Worm (Caenorhabditis elegans) whole organism, L3 larva: ENCODE data around the gene lbp-7.

Source experiments
- ZK546.5 ChIP-seq: sonication (generic microtip); optimal IDR thresholded peaks from 2 replicates; lab custom pipeline; 2017; ENCODE audit warnings: missing biosample characterization, missing genetic modification characterization
- aly-2 ChIP-seq: fragments of 150-350 bp; optimal IDR thresholded peaks from 2 replicates; lab custom pipeline; 2014; ENCODE audit warnings: missing biosample characterization, missing genetic modification characterization
- ceh-28 ChIP-seq: fragments of 150-350 bp; optimal IDR thresholded peaks from 2 replicates; lab custom pipeline; 2014; ENCODE audit warnings: missing biosample characterization, missing genetic modification reagents, missing genetic modification characterization
- ceh-82 ChIP-seq: fragments of 150-350 bp; optimal IDR thresholded peaks from 2 replicates; lab custom pipeline; 2014; ENCODE audit warnings: missing biosample characterization, missing genetic modification characterization
- ceh-9 ChIP-seq: sonication (generic microtip); optimal IDR thresholded peaks from 2 replicates; lab custom pipeline; 2018; ENCODE audit warnings: missing biosample characterization, missing genetic modification characterization
- elt-2 ChIP-seq: sonication (generic microtip); optimal IDR thresholded peaks from 2 replicates; lab custom pipeline; 2016; ENCODE audit warnings: missing genetic modification reagents, mild to moderate bottlenecking, missing genetic modification characterization, missing compliant biosample characterization
- elt-3 ChIP-seq, 3 experiments: fragments of 150-350 bp in 1 of 3; sonication (generic microtip) in 2 of 3; optimal IDR thresholded peaks; 2 replicates in 2 of 3; 4 replicates in 1 of 3; lab custom pipeline; 2014 to 2017; ENCODE audit warnings: missing biosample characterization in 3 of 3, missing genetic modification characterization in 3 of 3
- fkh-10 ChIP-seq: sonication (generic microtip); optimal IDR thresholded peaks from 2 replicates; lab custom pipeline; 2017; ENCODE audit warnings: missing biosample characterization, missing genetic modification reagents, missing genetic modification characterization
- fkh-2 ChIP-seq: fragments of 150-350 bp; optimal IDR thresholded peaks from 2 replicates; lab custom pipeline; 2014; ENCODE audit warnings: missing biosample characterization, missing genetic modification reagents, missing genetic modification characterization
- fos-1 ChIP-seq: fragments of 150-350 bp; optimal IDR thresholded peaks from 2 replicates; lab custom pipeline; 2014; ENCODE audit warnings: missing biosample characterization, missing genetic modification characterization
- hmg-11 ChIP-seq: sonication (generic microtip); optimal IDR thresholded peaks from 2 replicates; lab custom pipeline; 2016; ENCODE audit warnings: missing genetic modification characterization, missing compliant biosample characterization
- jun-1 ChIP-seq: fragments of 150-350 bp; optimal IDR thresholded peaks from 2 replicates; lab custom pipeline; 2014; ENCODE audit warnings: missing biosample characterization, missing genetic modification reagents, missing genetic modification characterization
- lin-15B ChIP-seq: fragments of 150-350 bp; optimal IDR thresholded peaks from 2 replicates; lab custom pipeline; 2014; ENCODE audit warnings: missing biosample characterization, missing genetic modification characterization
- lsy-12 ChIP-seq: sonication (generic microtip); optimal IDR thresholded peaks from 2 replicates; lab custom pipeline; 2016; ENCODE audit warnings: mild to moderate bottlenecking, missing genetic modification characterization, missing compliant biosample characterization
- mdl-1 ChIP-seq: fragments of 150-350 bp; optimal IDR thresholded peaks from 2 replicates; lab custom pipeline; 2014; ENCODE audit warnings: missing biosample characterization, missing genetic modification characterization
- mml-1 ChIP-seq: fragments of 150-350 bp; sonication (generic microtip); optimal IDR thresholded peaks from 3 replicates; lab custom pipeline; 2014; ENCODE audit warnings: missing biosample characterization, missing genetic modification characterization
- nfya-1 ChIP-seq: sonication (generic microtip); optimal IDR thresholded peaks from 2 replicates; lab custom pipeline; 2017; ENCODE audit warnings: missing genetic modification characterization, mild to moderate bottlenecking, missing compliant biosample characterization, antibody characterized with exemption, moderate library complexity; ENCODE audit not compliant: insufficient read depth
- nhr-11 ChIP-seq: fragments of 150-350 bp; optimal IDR thresholded peaks from 2 replicates; lab custom pipeline; 2014; ENCODE audit warnings: missing biosample characterization, missing genetic modification characterization
- nhr-12 ChIP-seq: fragments of 150-350 bp; optimal IDR thresholded peaks from 2 replicates; lab custom pipeline; 2014; ENCODE audit warnings: missing biosample characterization, missing genetic modification characterization
- nhr-23 ChIP-seq: fragments of 150-350 bp; optimal IDR thresholded peaks from 2 replicates; lab custom pipeline; 2014; ENCODE audit warnings: missing biosample characterization, missing genetic modification reagents, missing genetic modification characterization
- nhr-25 ChIP-seq: sonication (generic microtip); optimal IDR thresholded peaks from 2 replicates; lab custom pipeline; 2017; ENCODE audit warnings: missing biosample characterization, missing genetic modification characterization
- nhr-28 ChIP-seq: fragments of 150-350 bp; optimal IDR thresholded peaks from 2 replicates; lab custom pipeline; 2014; ENCODE audit warnings: missing biosample characterization, missing genetic modification characterization
- nhr-43 ChIP-seq: sonication (generic microtip); optimal IDR thresholded peaks from 2 replicates; lab custom pipeline; 2016; ENCODE audit warnings: mild to moderate bottlenecking, missing genetic modification characterization, missing compliant biosample characterization; ENCODE audit not compliant: poor library complexity, severe bottlenecking
- nhr-67 ChIP-seq: fragments of 150-350 bp; optimal IDR thresholded peaks from 2 replicates; lab custom pipeline; 2014; ENCODE audit warnings: missing biosample characterization, missing genetic modification characterization
- nhr-76 ChIP-seq: fragments of 150-350 bp; sonication (generic microtip); optimal IDR thresholded peaks from 5 replicates; lab custom pipeline; 2014; ENCODE audit warnings: missing biosample characterization, missing genetic modification characterization
- pha-4 ChIP-seq: fragments of 150-350 bp; optimal IDR thresholded peaks from 2 replicates; lab custom pipeline; 2014; ENCODE audit warnings: missing biosample characterization, missing genetic modification reagents, missing genetic modification characterization
- pqm-1 ChIP-seq: fragments of 150-350 bp; optimal IDR thresholded peaks from 2 replicates; lab custom pipeline; 2017; ENCODE audit warnings: missing biosample characterization, missing genetic modification characterization, inconsistent platforms
- snpc-4 ChIP-seq: fragments of 150-350 bp; optimal IDR thresholded peaks from 2 replicates; lab custom pipeline; 2014; ENCODE audit warnings: missing biosample characterization, missing genetic modification characterization
- unc-39 ChIP-seq: sonication (generic microtip); optimal IDR thresholded peaks from 4 replicates; lab custom pipeline; 2017; ENCODE audit warnings: missing biosample characterization, missing genetic modification characterization
- zag-1 ChIP-seq: fragments of 150-350 bp; optimal IDR thresholded peaks from 2 replicates; lab custom pipeline; 2014; ENCODE audit warnings: missing biosample characterization, missing genetic modification characterization
- ztf-4 ChIP-seq: fragments of 150-350 bp; optimal IDR thresholded peaks from 2 replicates; lab custom pipeline; 2014; ENCODE audit warnings: missing biosample characterization, missing genetic modification characterization

Gene lbp-7

DNA sequence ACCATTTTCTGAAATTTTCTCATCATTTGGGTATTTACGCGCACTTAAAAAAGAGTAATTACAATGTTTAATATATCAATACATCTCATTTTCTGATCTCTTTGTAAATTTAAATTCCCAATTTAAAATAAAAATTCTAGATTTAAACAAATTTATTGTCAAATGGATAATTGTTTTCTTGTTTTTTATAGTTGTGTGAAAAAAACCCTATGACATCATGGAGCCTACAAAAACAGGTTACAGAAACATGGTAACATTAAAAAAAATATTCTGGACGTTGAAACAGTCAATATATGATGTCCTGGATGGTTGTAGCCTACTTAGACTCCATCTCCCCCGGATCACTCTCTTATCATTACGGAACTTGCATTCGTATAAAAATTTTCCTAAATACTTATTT is 10.2 kb downstream of the lbp-7 start, which contains the start of gene spp-12:
spp-12 (plus strand) TSS at position 301 of the 400 bp plus-strand sequence.
- TF ChIP-seq ceh-82 (tag; lab: Kevin White, UChicago) (no peak), mdl-1 (tag; lab: Kevin White, UChicago) (no peak), fkh-10 (GFP tag; lab: Kevin White, UChicago) (no peak), aly-2 (no peak), ceh-28 (tag; lab: Kevin White, UChicago) (no peak), snpc-4 (no peak), nhr-23 (no peak), ZK546.5 (tag; lab: Kevin White, UChicago) (no peak), pqm-1 (no peak), nhr-28 (tag; lab: Kevin White, UChicago) (no peak), ceh-9 (tag; lab: Kevin White, UChicago) (no peak), hmg-11 (tag; lab: Kevin White, UChicago) (no peak), elt-2 (tag; lab: Kevin White, UChicago) (no peak), pha-4 (tag; lab: Kevin White, UChicago) (no peak), nhr-76 (tag; lab: Kevin White, UChicago) (no peak), mml-1 (tag; lab: Kevin White, UChicago) (no peak), lsy-12 (tag; lab: Kevin White, UChicago) (no peak), jun-1 (tag; lab: Kevin White, UChicago) (no peak)

ce11 chrV:13890473-13890872 is 11.1 kb downstream of the lbp-7 start, which contains the start of gene lbp-8:
Gene lbp-8, plus strand, starts transcription at chrV:13890773.
- TF ChIP-seq nhr-67: no peak
- no peak for TF ChIP-seq ztf-4 (tag; lab: Kevin White, UChicago)
- no peak for TF ChIP-seq snpc-4
- no peak for TF ChIP-seq ceh-9 (tag; lab: Kevin White, UChicago)
- no peak for TF ChIP-seq aly-2
- TF ChIP-seq hmg-11 (tag; lab: Kevin White, UChicago): no peak
- no peak for TF ChIP-seq nhr-11 (tag; lab: Kevin White, UChicago)
- no peak for TF ChIP-seq mml-1 (tag; lab: Kevin White, UChicago)
- TF ChIP-seq, all 47 proteins: peak for 0

- TF ChIP-seq elt-2 (tag; lab: Kevin White, UChicago) (peak; percentile 47), pqm-1 (peak; percentile 80), lin-15B (tag; lab: Kevin White, UChicago) (no peak)
Measured at ce11 chrV:13891489-13891888, 12.1 kb downstream of the lbp-7 start.

DNA sequence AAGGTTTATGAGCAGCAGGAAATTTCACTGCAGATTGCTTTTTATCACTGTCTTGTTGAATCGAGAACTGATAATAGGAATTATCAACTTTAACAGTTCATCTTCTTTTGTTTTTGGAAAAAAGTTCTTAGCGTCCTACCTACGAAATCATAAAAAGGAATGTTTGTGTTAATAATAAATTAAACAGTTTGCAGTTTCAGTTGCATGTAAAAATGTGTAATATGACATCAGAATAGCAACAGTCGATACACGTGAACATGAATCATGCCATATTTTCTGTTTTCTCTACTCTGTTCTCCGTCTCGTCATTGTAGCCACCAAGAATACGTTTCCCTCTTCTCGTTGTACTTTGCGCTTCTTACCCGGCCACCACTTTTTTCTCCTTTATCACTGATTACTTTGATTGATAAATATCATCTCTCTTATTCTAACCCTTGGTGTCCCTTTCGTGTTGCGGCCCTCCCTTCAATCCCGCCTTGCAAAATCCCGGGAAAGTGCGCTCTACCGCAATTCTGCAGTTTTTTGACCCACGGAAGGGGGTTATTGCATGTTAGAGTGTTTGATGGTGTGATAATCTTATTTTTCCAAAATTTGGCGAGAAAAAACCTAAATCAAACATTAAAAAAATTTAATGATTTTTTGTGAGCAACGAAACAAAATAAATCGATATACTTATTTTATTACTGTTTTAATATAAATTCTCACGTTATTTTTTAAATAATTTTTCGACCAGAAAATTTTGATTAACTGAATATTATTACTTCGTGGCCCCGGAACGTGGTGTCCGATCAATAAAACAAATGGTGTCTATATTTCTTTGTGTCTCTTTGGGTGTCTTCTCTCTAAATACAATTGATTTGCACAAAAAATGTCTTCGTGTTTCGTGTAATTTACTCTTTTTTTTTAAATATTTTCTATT is 13.4 kb downstream of the lbp-7 start, which contains the start of gene sptl-3:
sptl-3 (plus strand) TSS at position 869 of the 919 bp plus-strand sequence.
- peak; percentile 18 for TF ChIP-seq pqm-1
- peak; percentile 53 for TF ChIP-seq nhr-23
- TF ChIP-seq nfya-1 (tag; lab: Kevin White, UChicago): peak; percentile 18
- no peak for TF ChIP-seq unc-39
- TF ChIP-seq nhr-43 (tag; lab: Kevin White, UChicago): peak; percentile 71
- no peak for TF ChIP-seq pha-4 (tag; lab: Kevin White, UChicago)
- TF ChIP-seq elt-2 (tag; lab: Kevin White, UChicago): peak; percentile 92
- TF ChIP-seq elt-3 (tag; optimal IDR thresholded peaks at IDR 0.05; lab: Kevin White, UChicago): peak; percentile 0 to 46 (median 14)
- TF ChIP-seq aly-2: no peak
- peak; percentile 56 for TF ChIP-seq jun-1 (tag; lab: Kevin White, UChicago)
- TF ChIP-seq zag-1 (tag; lab: Kevin White, UChicago): no peak
- TF ChIP-seq nhr-11 (tag; lab: Kevin White, UChicago): no peak
- TF ChIP-seq lin-15B (tag; lab: Kevin White, UChicago): peak; percentile 54
- TF ChIP-seq hmg-11 (tag; lab: Kevin White, UChicago): peak; percentile 3
- TF ChIP-seq nhr-12 (tag; lab: Kevin White, UChicago): no peak
- peak; percentile 48 for TF ChIP-seq nhr-25 (tag; lab: Kevin White, UChicago)
- no peak for TF ChIP-seq fkh-2
- TF ChIP-seq lsy-12 (tag; lab: Kevin White, UChicago): no peak
- TF ChIP-seq snpc-4: no peak

DNA sequence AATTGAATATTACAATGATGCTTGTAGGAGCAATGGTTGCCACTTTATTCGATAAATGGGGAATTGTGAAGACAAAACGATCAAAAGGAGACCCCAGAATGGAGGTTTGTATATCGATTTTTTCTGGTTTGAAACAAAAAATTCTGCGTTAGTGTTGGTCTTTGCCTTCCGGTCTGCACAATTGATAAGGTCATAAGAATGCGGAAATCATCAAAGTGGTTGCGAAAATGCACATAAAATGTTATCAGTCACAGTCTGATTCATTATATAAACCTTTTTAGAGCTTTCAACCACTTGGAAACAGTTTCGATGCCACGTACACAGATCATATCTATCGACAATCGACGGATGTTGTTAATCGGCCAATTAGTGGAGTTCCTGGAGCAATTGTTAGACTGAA is 14.2 kb downstream of the lbp-7 start:
- TF ChIP-seq pqm-1 (peak; percentile 92), elt-2 (tag; lab: Kevin White, UChicago) (peak; percentile 93), fos-1 (no peak)
- TF ChIP-seq, all 47 proteins: peak for 2
